Fruit fly (Drosophila melanogaster): Measurements from ENCODE around the gene Nuf2.

dm6 chr2L:7060751-7061150, 4.9 kb downstream of the Nuf2 start, which contains the start of gene Mst27D:
- TF ChIP-seq psq (optimal IDR thresholded peaks at IDR 0.05) (no peak), Sin3A (optimal IDR thresholded peaks at IDR 0.05) (no peak), ttk (optimal IDR thresholded peaks at IDR 0.05) (no peak), insv (optimal IDR thresholded peaks at IDR 0.05) (no peak), Myc (optimal IDR thresholded peaks at IDR 0.05) (no peak)
